ENCODE assay signal across 1 fruit fly cellular context in the genomic region with DNA sequence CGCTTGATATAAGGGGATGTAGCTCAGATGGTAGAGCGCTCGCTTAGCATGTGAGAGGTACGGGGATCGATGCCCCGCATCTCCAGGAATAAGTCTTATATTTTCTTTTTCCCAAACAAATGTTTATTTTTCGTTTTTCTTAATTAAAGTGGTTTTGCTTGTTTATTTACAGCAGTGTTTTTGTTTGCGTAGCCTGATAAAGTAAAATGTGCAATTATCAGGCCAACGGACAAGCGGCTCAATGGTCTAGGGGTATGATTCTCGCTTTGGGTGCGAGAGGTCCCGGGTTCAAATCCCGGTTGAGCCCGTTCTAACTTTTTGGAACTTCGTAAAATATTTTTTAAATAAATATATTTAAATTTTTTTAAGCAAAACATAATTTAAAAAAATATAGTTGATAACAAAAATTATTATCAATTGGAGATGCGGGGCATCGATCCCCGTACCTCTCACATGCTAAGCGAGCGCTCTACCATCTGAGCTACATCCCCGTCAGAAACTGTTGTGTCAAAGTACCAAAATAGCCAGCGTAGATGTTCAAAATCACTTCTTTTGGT.
TF ChIP-seq lines count a peak whose summit lies in the region.

No protein-coding gene starts in this region.

TF ChIP-seq in whole organism, embryonic, 481 proteins besides CTCF, POLR2A, EP300 and RAD21 (continued from another document and continues in another):
- no peak for TF ChIP-seq hkb (optimal IDR thresholded peaks at IDR 0.05; lab: Kevin White, UChicago)
- peak; percentile 31; the same call in 1 of the 2 replicates for TF ChIP-seq hkb (GFP tag; IDR thresholded peaks at IDR 0.05; lab: Robert Waterston, UW)
- no peak for TF ChIP-seq CG10209 (GFP tag; optimal IDR thresholded peaks at IDR 0.05; lab: Kevin White, UChicago)
- no peak for TF ChIP-seq org-1 (GFP tag; optimal IDR thresholded peaks at IDR 0.05; lab: Kevin White, UChicago)
- no peak for TF ChIP-seq CG16779 (GFP tag; IDR thresholded peaks at IDR 0.05; lab: Robert Waterston, UW)
- no peak for TF ChIP-seq ac (GFP tag; optimal IDR thresholded peaks at IDR 0.05; lab: Kevin White, UChicago)
- TF ChIP-seq Dip2 (GFP tag; IDR thresholded peaks at IDR 0.05; lab: Robert Waterston, UW), result no peak
- peak; percentile 84 for TF ChIP-seq sna (GFP tag; IDR thresholded peaks at IDR 0.05; lab: Robert Waterston, UW; ENCODE audit: partially characterized antibody)
- no peak for TF ChIP-seq nmo (GFP tag; optimal IDR thresholded peaks at IDR 0.05; lab: Kevin White, UChicago)
- peak; percentile 8 for TF ChIP-seq gem (tag; optimal IDR thresholded peaks at IDR 0.05; lab: Kevin White, UChicago)
- TF ChIP-seq Bgb (GFP tag; IDR thresholded peaks at IDR 0.05; lab: Robert Waterston, UW; ENCODE audit: partially characterized antibody), result peak; percentile 86
- peak; percentile 30 for TF ChIP-seq nau (GFP tag; optimal IDR thresholded peaks at IDR 0.05; lab: Kevin White, UChicago)
- peak; percentile 1 to 49 for TF ChIP-seq bsh (GFP tag; optimal IDR thresholded peaks at IDR 0.05; lab: Kevin White, UChicago)
- no peak for TF ChIP-seq seq (GFP tag; IDR thresholded peaks at IDR 0.05; lab: Robert Waterston, UW)
- TF ChIP-seq Oli (tag; optimal IDR thresholded peaks at IDR 0.05; lab: Kevin White, UChicago), result no peak
- no peak for TF ChIP-seq cad (GFP tag; optimal IDR thresholded peaks at IDR 0.05; lab: Kevin White, UChicago)
- no peak for TF ChIP-seq Lhr (GFP tag; optimal IDR thresholded peaks at IDR 0.05; lab: Kevin White, UChicago)
- no peak for TF ChIP-seq peb (GFP tag; IDR thresholded peaks at IDR 0.05; lab: Robert Waterston, UW)
- no peak for TF ChIP-seq CG7357 (GFP tag; IDR thresholded peaks at IDR 0.05; lab: Robert Waterston, UW)
- TF ChIP-seq chm (GFP tag; IDR thresholded peaks at IDR 0.05; lab: Robert Waterston, UW), result no peak
- peak; percentile 4 for TF ChIP-seq unpg (GFP tag; optimal IDR thresholded peaks at IDR 0.05; lab: Kevin White, UChicago)
- TF ChIP-seq oc (tag; optimal IDR thresholded peaks at IDR 0.05; lab: Kevin White, UChicago), result peak; percentile 7
- TF ChIP-seq rib (GFP tag; IDR thresholded peaks at IDR 0.05; lab: Robert Waterston, UW), result no peak
- no peak for TF ChIP-seq gfzf (GFP tag; optimal IDR thresholded peaks at IDR 0.05; lab: Kevin White, UChicago)
- no peak for TF ChIP-seq Abd-B (GFP tag; optimal IDR thresholded peaks at IDR 0.05; lab: Kevin White, UChicago)
- no peak for TF ChIP-seq Ssrp (tag; optimal IDR thresholded peaks at IDR 0.05; lab: Kevin White, UChicago)
- TF ChIP-seq CG16863 (GFP tag; optimal IDR thresholded peaks at IDR 0.05; lab: Kevin White, UChicago), result no peak
- TF ChIP-seq CG10959 (GFP tag; IDR thresholded peaks at IDR 0.05; lab: Robert Waterston, UW), result no peak
- TF ChIP-seq Opbp (GFP tag; IDR thresholded peaks at IDR 0.05; lab: Robert Waterston, UW; ENCODE audit: partially characterized antibody), result peak; percentile 91
- TF ChIP-seq CG17186 (GFP tag; optimal IDR thresholded peaks at IDR 0.05; lab: Kevin White, UChicago), result no peak
- TF ChIP-seq CG10366 (GFP tag; IDR thresholded peaks at IDR 0.05; lab: Robert Waterston, UW), result no peak
- TF ChIP-seq Bteb2 (GFP tag; optimal IDR thresholded peaks at IDR 0.05; lab: Kevin White, UChicago), result no peak
- no peak for TF ChIP-seq CG18476 (GFP tag; optimal IDR thresholded peaks at IDR 0.05; lab: Kevin White, UChicago)
- no peak for TF ChIP-seq CG7987 (GFP tag; optimal IDR thresholded peaks at IDR 0.05; lab: Kevin White, UChicago)
- no peak for TF ChIP-seq eyg (GFP tag; optimal IDR thresholded peaks at IDR 0.05; lab: Kevin White, UChicago)
- TF ChIP-seq bcd (GFP tag; optimal IDR thresholded peaks at IDR 0.05; lab: Kevin White, UChicago), result no peak
- no peak for TF ChIP-seq corto (GFP tag; optimal IDR thresholded peaks at IDR 0.05; lab: Kevin White, UChicago)
- TF ChIP-seq pb (GFP tag; optimal IDR thresholded peaks at IDR 0.05; lab: Kevin White, UChicago), result no peak
- TF ChIP-seq ind (GFP tag; optimal IDR thresholded peaks at IDR 0.05; lab: Kevin White, UChicago), result no peak
- TF ChIP-seq CG32767 (GFP tag; IDR thresholded peaks at IDR 0.05; lab: Robert Waterston, UW), result no peak
- no peak for TF ChIP-seq p53 (GFP tag; optimal IDR thresholded peaks at IDR 0.05; lab: Kevin White, UChicago)
- no peak for TF ChIP-seq insv (GFP tag; optimal IDR thresholded peaks at IDR 0.05; lab: Kevin White, UChicago)
- peak; percentile 32 for TF ChIP-seq kah (GFP tag; optimal IDR thresholded peaks at IDR 0.05; lab: Kevin White, UChicago)
- no peak for TF ChIP-seq Aef1 (GFP tag; IDR thresholded peaks at IDR 0.05; lab: Robert Waterston, UW)
- no peak for TF ChIP-seq pho (GFP tag; optimal IDR thresholded peaks at IDR 0.05; lab: Kevin White, UChicago)
- TF ChIP-seq CG12104 (GFP tag; optimal IDR thresholded peaks at IDR 0.05; lab: Kevin White, UChicago), result no peak
- no peak for TF ChIP-seq CG10654 (GFP tag; optimal IDR thresholded peaks at IDR 0.05; lab: Kevin White, UChicago)
- TF ChIP-seq grau (tag; optimal IDR thresholded peaks at IDR 0.05; lab: Kevin White, UChicago), result peak; percentile 9
- no peak for TF ChIP-seq Lpt (GFP tag; optimal IDR thresholded peaks at IDR 0.05; lab: Kevin White, UChicago)
- no peak for TF ChIP-seq CG13123 (GFP tag; optimal IDR thresholded peaks at IDR 0.05; lab: Kevin White, UChicago)
- TF ChIP-seq Scr (GFP tag; IDR thresholded peaks at IDR 0.05; lab: Robert Waterston, UW; ENCODE audit: partially characterized antibody), result peak; percentile 84
- no peak for TF ChIP-seq CG11456 (GFP tag; IDR thresholded peaks at IDR 0.05; lab: Robert Waterston, UW)
- TF ChIP-seq Ptx1 (GFP tag; IDR thresholded peaks at IDR 0.05; lab: Robert Waterston, UW), result no peak
- no peak for TF ChIP-seq Gsc (GFP tag; IDR thresholded peaks at IDR 0.05; lab: Robert Waterston, UW)
- TF ChIP-seq CG13296 (GFP tag; optimal IDR thresholded peaks at IDR 0.05; lab: Kevin White, UChicago), result peak; percentile 46
- peak; percentile 21 for TF ChIP-seq Spps (tag; optimal IDR thresholded peaks at IDR 0.05; lab: Kevin White, UChicago)
- no peak for TF ChIP-seq CG11560 (tag; IDR thresholded peaks at IDR 0.05; lab: Robert Waterston, UW)
- no peak for TF ChIP-seq CG15514 (GFP tag; optimal IDR thresholded peaks at IDR 0.05; lab: Kevin White, UChicago)
- TF ChIP-seq Fer3 (tag; optimal IDR thresholded peaks at IDR 0.05; lab: Kevin White, UChicago), result no peak
- TF ChIP-seq CG33213 (GFP tag; optimal IDR thresholded peaks at IDR 0.05; lab: Kevin White, UChicago), result no peak
- TF ChIP-seq hbn (GFP tag; IDR thresholded peaks at IDR 0.05; lab: Robert Waterston, UW; ENCODE audit: partially characterized antibody), result peak; percentile 41; the same call in 1 of the 2 replicates
- peak; percentile 68 for TF ChIP-seq CG13287 (GFP tag; IDR thresholded peaks at IDR 0.05; lab: Robert Waterston, UW; ENCODE audit: partially characterized antibody)
- TF ChIP-seq Doc3 (GFP tag; IDR thresholded peaks at IDR 0.05; lab: Robert Waterston, UW; ENCODE audit: partially characterized antibody), result peak; percentile 49; the same call in 1 of the 3 replicates
- TF ChIP-seq CG15601 (tag; optimal IDR thresholded peaks at IDR 0.05; lab: Kevin White, UChicago), result peak; percentile 6
- TF ChIP-seq Sry-β (GFP tag; optimal IDR thresholded peaks at IDR 0.05; lab: Kevin White, UChicago), result no peak
- TF ChIP-seq Stat92E (GFP tag; optimal IDR thresholded peaks at IDR 0.05; lab: Kevin White, UChicago), result peak in 1 of 3 experiments; percentile 57
- TF ChIP-seq Dll (GFP tag; IDR thresholded peaks at IDR 0.05; lab: Robert Waterston, UW; ENCODE audit: partially characterized antibody), result peak; percentile 72; the same call in 3 of the 4 replicates
- TF ChIP-seq Drgx (GFP tag; IDR thresholded peaks at IDR 0.05; lab: Robert Waterston, UW), result peak; percentile 70
- TF ChIP-seq CG11504 (tag; optimal IDR thresholded peaks at IDR 0.05; lab: Kevin White, UChicago), result peak; percentile 4
- TF ChIP-seq Xrp1 (GFP tag; IDR thresholded peaks at IDR 0.05; lab: Robert Waterston, UW), result peak; percentile 40; the same call in 1 of the 2 replicates
- peak; percentile 37 for TF ChIP-seq CG7839 (tag; optimal IDR thresholded peaks at IDR 0.05; lab: Kevin White, UChicago)
- no peak for TF ChIP-seq Taf1 (GFP tag; IDR thresholded peaks at IDR 0.05; lab: Robert Waterston, UW)
- TF ChIP-seq Hr78 (GFP tag; optimal IDR thresholded peaks at IDR 0.05; lab: Kevin White, UChicago), result peak in 1 of 2 experiments; percentile 0
- no peak for TF ChIP-seq caup (GFP tag; optimal IDR thresholded peaks at IDR 0.05; lab: Kevin White, UChicago; ENCODE audit: severe bottlenecking)
- TF ChIP-seq CG11247 (GFP tag; IDR thresholded peaks at IDR 0.05; lab: Robert Waterston, UW), result no peak
- TF ChIP-seq gsb-n (tag; optimal IDR thresholded peaks at IDR 0.05; lab: Kevin White, UChicago), result peak; percentile 8
- no peak for TF ChIP-seq pum (GFP tag; optimal IDR thresholded peaks at IDR 0.05; lab: Kevin White, UChicago)
- TF ChIP-seq CG5180 (GFP tag; optimal IDR thresholded peaks at IDR 0.05; lab: Kevin White, UChicago), result no peak
- no peak for TF ChIP-seq HLHmδ (GFP tag; optimal IDR thresholded peaks at IDR 0.05; lab: Kevin White, UChicago)
- TF ChIP-seq ara (GFP tag; IDR thresholded peaks at IDR 0.05; lab: Robert Waterston, UW), result no peak
- peak; percentile 60; the same call in 1 of the 2 replicates for TF ChIP-seq unc-4 (GFP tag; IDR thresholded peaks at IDR 0.05; lab: Robert Waterston, UW; ENCODE audit: partially characterized antibody)
- peak; percentile 50; the same call in 1 of the 3 replicates for TF ChIP-seq so (GFP tag; IDR thresholded peaks at IDR 0.05; lab: Robert Waterston, UW)
- TF ChIP-seq jumu (GFP tag; optimal IDR thresholded peaks at IDR 0.05; lab: Kevin White, UChicago), result no peak
- no peak for TF ChIP-seq row (GFP tag; IDR thresholded peaks at IDR 0.05; lab: Robert Waterston, UW)
- peak; percentile 33 for TF ChIP-seq CG34376 (GFP tag; optimal IDR thresholded peaks at IDR 0.05; lab: Kevin White, UChicago)
- no peak for TF ChIP-seq CG18011 (GFP tag; optimal IDR thresholded peaks at IDR 0.05; lab: Kevin White, UChicago)
- TF ChIP-seq Blimp-1 (GFP tag; optimal IDR thresholded peaks at IDR 0.05; lab: Kevin White, UChicago), result no peak
- no peak for TF ChIP-seq Xbp1 (GFP tag; optimal IDR thresholded peaks at IDR 0.05; lab: Kevin White, UChicago)
- peak; percentile 96 for TF ChIP-seq nom (GFP tag; optimal IDR thresholded peaks at IDR 0.05; lab: Kevin White, UChicago)
- no peak for TF ChIP-seq CG17328 (GFP tag; IDR thresholded peaks at IDR 0.05; lab: Robert Waterston, UW)
- TF ChIP-seq phol (tag; optimal IDR thresholded peaks at IDR 0.05; lab: Kevin White, UChicago), result no peak
- TF ChIP-seq Sry-δ (GFP tag; optimal IDR thresholded peaks at IDR 0.05; lab: Kevin White, UChicago), result no peak
- TF ChIP-seq CG12659 (GFP tag; optimal IDR thresholded peaks at IDR 0.05; lab: Kevin White, UChicago), result no peak
- TF ChIP-seq twi (tag; optimal IDR thresholded peaks at IDR 0.05; lab: Kevin White, UChicago), result no peak
- no peak for TF ChIP-seq CG30020 (tag; optimal IDR thresholded peaks at IDR 0.05; lab: Kevin White, UChicago)
- TF ChIP-seq CG3847 (GFP tag; IDR thresholded peaks at IDR 0.05; lab: Robert Waterston, UW), result no peak
- peak; percentile 8 for TF ChIP-seq CG15696 (tag; optimal IDR thresholded peaks at IDR 0.05; lab: Kevin White, UChicago)
- peak; percentile 12 for TF ChIP-seq CG4328 (GFP tag; optimal IDR thresholded peaks at IDR 0.05; lab: Kevin White, UChicago)
- no peak for TF ChIP-seq lilli (GFP tag; optimal IDR thresholded peaks at IDR 0.05; lab: Kevin White, UChicago)
- TF ChIP-seq Adf1 (GFP tag; IDR thresholded peaks at IDR 0.05; lab: Robert Waterston, UW), result no peak
- TF ChIP-seq lbe (GFP tag; optimal IDR thresholded peaks at IDR 0.05; lab: Kevin White, UChicago), result no peak
- no peak for TF ChIP-seq Camta (GFP tag; optimal IDR thresholded peaks at IDR 0.05; lab: Kevin White, UChicago)
- TF ChIP-seq crol (GFP tag; IDR thresholded peaks at IDR 0.05; lab: Robert Waterston, UW), result no peak
- TF ChIP-seq CG12744 (GFP tag; optimal IDR thresholded peaks at IDR 0.05; lab: Kevin White, UChicago), result no peak
- TF ChIP-seq CG7372 (GFP tag; IDR thresholded peaks at IDR 0.05; lab: Robert Waterston, UW), result no peak
- TF ChIP-seq Meics (GFP tag; optimal IDR thresholded peaks at IDR 0.05; lab: Kevin White, UChicago), result no peak
- no peak for TF ChIP-seq Myb (GFP tag; optimal IDR thresholded peaks at IDR 0.05; lab: Kevin White, UChicago)
- no peak for TF ChIP-seq zf30C (GFP tag; optimal IDR thresholded peaks at IDR 0.05; lab: Kevin White, UChicago)
- no peak for TF ChIP-seq CG4820 (GFP tag; optimal IDR thresholded peaks at IDR 0.05; lab: Kevin White, UChicago)
- TF ChIP-seq maf-S (GFP tag; optimal IDR thresholded peaks at IDR 0.05; lab: Kevin White, UChicago), result no peak
- no peak for TF ChIP-seq esg (GFP tag; conservative IDR thresholded peaks at IDR 0.05; lab: Robert Waterston, UW)
- peak; percentile 86 for TF ChIP-seq nerfin-2 (GFP tag; IDR thresholded peaks at IDR 0.05; lab: Robert Waterston, UW; ENCODE audit: partially characterized antibody)
- TF ChIP-seq CG1602 (GFP tag; optimal IDR thresholded peaks at IDR 0.05; lab: Kevin White, UChicago), result no peak
- TF ChIP-seq NK7.1 (GFP tag; optimal IDR thresholded peaks at IDR 0.05; lab: Kevin White, UChicago), result no peak
- peak; percentile 73 for TF ChIP-seq Med (GFP tag; lab: Kevin White, UChicago)
- no peak for TF ChIP-seq dmrt11E (tag; optimal IDR thresholded peaks at IDR 0.05; lab: Kevin White, UChicago)
- no peak for TF ChIP-seq D19B (GFP tag; optimal IDR thresholded peaks at IDR 0.05; lab: Kevin White, UChicago)
- TF ChIP-seq tx (GFP tag; optimal IDR thresholded peaks at IDR 0.05; lab: Kevin White, UChicago), result no peak
- no peak for TF ChIP-seq tll (GFP tag; optimal IDR thresholded peaks at IDR 0.05; lab: Kevin White, UChicago)
- TF ChIP-seq chinmo (GFP tag; IDR thresholded peaks at IDR 0.05; lab: Robert Waterston, UW; ENCODE audit: partially characterized antibody), result peak; percentile 56; the same call in 1 of the 4 replicates
- TF ChIP-seq bbx (GFP tag; IDR thresholded peaks at IDR 0.05; lab: Robert Waterston, UW; ENCODE audit: partially characterized antibody), result peak; percentile 91
- TF ChIP-seq CG1832 (GFP tag; optimal IDR thresholded peaks at IDR 0.05; lab: Kevin White, UChicago), result no peak
- no peak for TF ChIP-seq vfl (GFP tag; optimal IDR thresholded peaks at IDR 0.05; lab: Kevin White, UChicago)
- no peak for TF ChIP-seq sd (tag; optimal IDR thresholded peaks at IDR 0.05; lab: Kevin White, UChicago)
- no peak for TF ChIP-seq prd (optimal IDR thresholded peaks at IDR 0.05; lab: Kevin White, UChicago)
- no peak for TF ChIP-seq prd (GFP tag; IDR thresholded peaks at IDR 0.05; lab: Robert Waterston, UW)
- TF ChIP-seq danr (GFP tag; IDR thresholded peaks at IDR 0.05; lab: Robert Waterston, UW), result no peak
- TF ChIP-seq schlank (tag; optimal IDR thresholded peaks at IDR 0.05; lab: Kevin White, UChicago), result no peak
